Worm (Caenorhabditis elegans): ENCODE measurements around the gene ZK1073.1.

- peak; percentile 70 for TF ChIP-seq lin-14 (GFP tag; optimal IDR thresholded peaks at IDR 0.05)
- TF ChIP-seq unc-130 (tag; optimal IDR thresholded peaks at IDR 0.05) = no peak
- no peak for TF ChIP-seq snpc-4 (tag; optimal IDR thresholded peaks at IDR 0.05)
- TF ChIP-seq nhr-84 (tag; optimal IDR thresholded peaks at IDR 0.05) = no peak
- no peak for TF ChIP-seq skn-1 (tag; optimal IDR thresholded peaks at IDR 0.05)
- TF ChIP-seq dpl-1 (GFP tag; optimal IDR thresholded peaks at IDR 0.05) = no peak
- TF ChIP-seq unc-62 (GFP tag; optimal IDR thresholded peaks at IDR 0.05) = no peak
Observed at ce11 chrX:16150153-16150552, 21.5 kb upstream of the ZK1073.1 start.

Measured in whole organism, L1 larva.